Worm (Caenorhabditis elegans): ENCODE results near the gene abf-5.

Gene abf-5

ce11 chrX:12813539-12813938 lies 20.9 kb downstream of the abf-5 start, which contains the start of gene gei-3:
Gene gei-3, minus strand, starts transcription at chrX:12813639.
- TF ChIP-seq ztf-18 (tag; optimal IDR thresholded peaks at IDR 0.05) (no peak), lin-40 (tag; optimal IDR thresholded peaks at IDR 0.05) (no peak)

- TF ChIP-seq Y67H2A.10 (GFP tag; conservative IDR thresholded peaks at IDR 0.05) (no peak), madf-10 (tag; optimal IDR thresholded peaks at IDR 0.05) (no peak), hsf-1 (GFP tag; IDR thresholded peaks at IDR 0.05) (no peak), nfyb-1 (GFP tag; IDR thresholded peaks at IDR 0.05) (no peak), pha-4 (tag; optimal IDR thresholded peaks at IDR 0.05) (no peak), B0336.3 (GFP tag; IDR thresholded peaks at IDR 0.05) (no peak), lin-26 (GFP tag; IDR thresholded peaks at IDR 0.05) (no peak), cebp-1 (GFP tag; IDR thresholded peaks at IDR 0.05) (no peak), cebp-1 (tag; optimal IDR thresholded peaks at IDR 0.05) (no peak)
Measured at ce11 chrX:12815367-12815766, 22.7 kb downstream of the abf-5 start.

DNA sequence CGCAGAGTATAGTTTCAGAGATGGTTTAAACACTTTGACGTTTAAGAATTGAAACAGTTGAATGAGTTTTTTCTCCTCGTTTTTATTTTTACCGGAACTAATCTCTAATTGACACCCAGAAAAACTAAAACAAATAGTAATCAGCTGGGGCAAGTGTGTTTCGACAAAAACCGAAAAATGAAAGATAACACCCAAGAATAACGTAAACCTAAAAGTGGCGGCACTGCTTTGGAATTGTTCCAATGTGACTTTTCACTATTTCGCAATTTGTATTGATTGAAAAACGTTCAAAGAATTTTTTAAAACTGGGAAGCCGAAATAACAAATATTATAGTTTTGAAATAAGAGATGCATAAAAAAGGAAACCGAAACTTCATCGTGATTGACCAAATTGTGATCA lies 26.1 kb downstream of the abf-5 start:
- TF ChIP-seq gei-17 (GFP tag; optimal IDR thresholded peaks at IDR 0.05) (no peak), F22D6.2 (tag; optimal IDR thresholded peaks at IDR 0.05) (no peak), F39B2.1 (GFP tag; IDR thresholded peaks at IDR 0.05) (no peak), K12H6.12 (tag; optimal IDR thresholded peaks at IDR 0.05) (no peak), lag-1 (GFP tag; IDR thresholded peaks at IDR 0.05) (no peak), unc-62 (GFP tag; optimal IDR thresholded peaks at IDR 0.05) (peak; percentile 7), F23B12.7 (tag; optimal IDR thresholded peaks at IDR 0.05; ENCODE audit: insufficient read depth) (no peak), cebp-1 (GFP tag; IDR thresholded peaks at IDR 0.05) (peak; percentile 90), cebp-1 (tag; optimal IDR thresholded peaks at IDR 0.05) (peak; percentile 91), snpc-3.4 (tag; optimal IDR thresholded peaks at IDR 0.05) (no peak), nhr-80 (tag; optimal IDR thresholded peaks at IDR 0.05) (peak; percentile 21), hlh-26 (GFP tag; conservative IDR thresholded peaks at IDR 0.05) (no peak), nhr-179 (tag; optimal IDR thresholded peaks at IDR 0.05) (no peak), Y95B8A.8 (GFP tag; IDR thresholded peaks at IDR 0.05) (no peak), Y53G8AR.9 (GFP tag; conservative IDR thresholded peaks at IDR 0.05) (no peak), lin-26 (GFP tag; IDR thresholded peaks at IDR 0.05) (no peak)

ce11 chrX:12819512-12819911 lies 26.9 kb downstream of the abf-5 start:
- TF ChIP-seq egrh-3 (GFP tag; IDR thresholded peaks at IDR 0.05): no peak
- no peak for TF ChIP-seq dpl-1 (GFP tag; optimal IDR thresholded peaks at IDR 0.05)
- no peak for TF ChIP-seq F23B12.7 (tag; optimal IDR thresholded peaks at IDR 0.05; ENCODE audit: insufficient read depth)
- TF ChIP-seq F52B5.7 (tag; optimal IDR thresholded peaks at IDR 0.05): no peak
- no peak for TF ChIP-seq attf-3 (GFP tag; conservative IDR thresholded peaks at IDR 0.05)
- no peak for TF ChIP-seq chd-7 (tag; optimal IDR thresholded peaks at IDR 0.05)
- TF ChIP-seq bed-1 (GFP tag; IDR thresholded peaks at IDR 0.05): no peak

DNA sequence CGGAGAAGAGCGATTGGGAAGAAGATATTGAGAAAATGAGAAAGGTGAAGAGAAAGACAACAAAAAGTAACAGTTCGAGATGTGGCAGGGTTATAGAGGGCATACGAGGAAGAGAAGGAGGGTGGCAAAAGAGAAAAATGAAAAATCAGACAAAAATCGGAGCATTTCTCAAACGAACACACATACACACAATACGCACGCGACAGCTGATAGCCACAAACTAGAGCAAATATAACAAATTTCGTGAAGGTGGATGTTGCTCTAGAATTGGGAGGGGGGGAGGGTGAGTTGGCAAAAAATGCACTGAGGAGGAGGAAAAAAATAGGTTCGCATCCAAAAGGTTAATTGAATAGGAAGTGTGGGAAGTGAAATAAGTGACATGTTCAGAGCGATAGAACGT lies 32.5 kb downstream of the abf-5 start:
- no peak for TF ChIP-seq unc-130 (GFP tag; optimal IDR thresholded peaks at IDR 0.05)
- TF ChIP-seq egl-44 (GFP tag; IDR thresholded peaks at IDR 0.05): no peak
- TF ChIP-seq T26A5.8 (tag; optimal IDR thresholded peaks at IDR 0.05): no peak
- no peak for TF ChIP-seq mxl-1 (tag; optimal IDR thresholded peaks at IDR 0.05)
- TF ChIP-seq die-1 (tag; optimal IDR thresholded peaks at IDR 0.05): no peak
- no peak for TF ChIP-seq bed-2 (GFP tag; IDR thresholded peaks at IDR 0.05)

Data from whole organism, young adult.